Worm (Caenorhabditis elegans): ENCODE measurements around the gene hex-3.

ce11 chrIII:10818364-10818763, 30.7 kb upstream of the hex-3 start:
- TF ChIP-seq pqm-1 (tag; optimal IDR thresholded peaks at IDR 0.05) (peak; percentile 10), ztf-11 (tag; optimal IDR thresholded peaks at IDR 0.05) (no peak), set-16 (GFP tag; IDR thresholded peaks at IDR 0.05) (peak; percentile 32; the same call in 1 of the 2 replicates), nhr-111 (GFP tag; optimal IDR thresholded peaks at IDR 0.05) (no peak), unc-39 (tag; optimal IDR thresholded peaks at IDR 0.05) (no peak)

All from whole organism, L4 larva.